Fruit fly (Drosophila melanogaster): ENCODE measurements around the gene CG2955.
A peak's percentile ranks its signal among the peaks of the same experiment; 100 is the strongest.

DNA sequence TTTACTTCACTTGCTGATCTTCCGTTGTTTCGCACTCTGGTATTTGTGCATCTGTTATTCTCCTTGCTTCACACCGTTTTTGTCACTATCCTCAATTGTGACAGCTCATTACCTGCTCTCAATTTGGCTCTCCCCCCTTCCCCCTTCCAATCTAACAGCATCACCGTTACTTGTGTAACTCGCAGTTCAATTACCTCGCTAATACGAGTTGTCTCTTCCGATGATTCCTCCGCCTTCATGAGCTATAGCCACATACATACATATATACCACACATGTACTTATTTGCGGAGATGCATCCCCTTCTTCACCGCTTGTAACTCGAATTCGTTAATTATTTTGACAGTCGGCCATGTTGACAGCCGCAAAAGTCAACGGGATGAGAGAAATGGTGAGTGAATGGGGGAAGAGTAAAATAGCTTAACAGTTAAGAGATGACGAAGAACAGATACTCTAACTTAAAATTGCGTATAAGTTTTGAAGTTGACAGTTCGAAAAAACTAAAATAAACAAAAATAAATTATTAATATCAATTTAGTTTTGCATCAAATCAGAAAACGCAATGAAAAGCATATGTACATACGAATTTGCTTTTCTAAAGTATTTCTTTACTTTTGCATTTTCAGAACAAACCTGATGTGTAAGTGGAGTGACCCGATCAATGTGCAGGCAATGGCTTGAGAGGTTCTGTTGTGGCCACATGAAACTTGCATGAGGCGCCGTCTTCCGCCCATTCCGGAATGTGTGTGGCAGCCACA, 36.4 kb downstream of the CG2955 start:
- TF ChIP-seq fd59A (GFP tag; optimal IDR thresholded peaks at IDR 0.05) (peak; percentile 12), ss (GFP tag; optimal IDR thresholded peaks at IDR 0.05) (no peak), Sox14 (GFP tag; optimal IDR thresholded peaks at IDR 0.05) (no peak), esn (GFP tag; optimal IDR thresholded peaks at IDR 0.05) (peak; percentile 41), Hr39 (GFP tag; optimal IDR thresholded peaks at IDR 0.05) (no peak), CG1621 (tag; optimal IDR thresholded peaks at IDR 0.05) (no peak)
